Fruit fly (Drosophila melanogaster) whole organism: ENCODE data around the gene CG15923.

ENCODE experiments used
- CG8478 ChIP-seq: fragments of >200 bp; optimal IDR thresholded peaks from 2 replicates; lab custom pipeline; 2018; ENCODE audit warnings: inconsistent platforms
- Dll ChIP-seq: fragments of >200 bp; optimal IDR thresholded peaks from 2 replicates; lab custom pipeline; 2017
- EcR ChIP-seq, 2 experiments: fragments of >200 bp; optimal IDR thresholded peaks; 2 replicates each; lab custom pipeline; 2017; ENCODE audit warnings: missing biosample characterization in 2 of 2, missing genetic modification characterization in 2 of 2, missing genetic modification reagents in 2 of 2
- pan ChIP-seq: fragments of >200 bp; optimal IDR thresholded peaks from 2 replicates; lab custom pipeline; 2017
- psq ChIP-seq: fragments of >200 bp; optimal IDR thresholded peaks from 2 replicates; lab custom pipeline; 2017
- usp ChIP-seq: fragments of >200 bp; optimal IDR thresholded peaks from 2 replicates; lab custom pipeline; 2017; ENCODE audit warnings: missing biosample characterization, missing genetic modification characterization, mixed read lengths

Gene CG15923

dm6 chr3R:20616801-20617200 is at the start of gene CG15923:
TSS of gene CG15923 (minus strand) at chr3R:20616901.
- no peak for TF ChIP-seq usp (GFP tag; lab: Kevin White, UChicago)
- TF ChIP-seq EcR (GFP tag; optimal IDR thresholded peaks at IDR 0.05; lab: Kevin White, UChicago), result no peak
- TF ChIP-seq psq (lab: Kevin White, UChicago), result no peak
- no peak for TF ChIP-seq Dll (lab: Kevin White, UChicago)
- no peak for TF ChIP-seq pan (lab: Kevin White, UChicago)
- TF ChIP-seq CG8478, result no peak

- TF ChIP-seq Dll (lab: Kevin White, UChicago) (no peak), psq (lab: Kevin White, UChicago) (no peak), pan (lab: Kevin White, UChicago) (no peak), usp (GFP tag; lab: Kevin White, UChicago) (no peak), EcR (GFP tag; optimal IDR thresholded peaks at IDR 0.05; lab: Kevin White, UChicago) (no peak), CG8478 (no peak)
These were observed 43.1 kb upstream of the CG15923 start, which contains the start of gene Nep4 for dm6 chr3R:20659804-20660203. TSS of gene Nep4 (minus strand) at chr3R:20659904.

- TF ChIP-seq CG8478 (no peak), EcR (GFP tag; optimal IDR thresholded peaks at IDR 0.05; lab: Kevin White, UChicago) (no peak), psq (lab: Kevin White, UChicago) (no peak), pan (lab: Kevin White, UChicago) (no peak), Dll (lab: Kevin White, UChicago) (no peak), usp (GFP tag; lab: Kevin White, UChicago) (no peak)
These were observed 39.9 kb upstream of the CG15923 start for dm6 chr3R:20656649-20657048.

DNA sequence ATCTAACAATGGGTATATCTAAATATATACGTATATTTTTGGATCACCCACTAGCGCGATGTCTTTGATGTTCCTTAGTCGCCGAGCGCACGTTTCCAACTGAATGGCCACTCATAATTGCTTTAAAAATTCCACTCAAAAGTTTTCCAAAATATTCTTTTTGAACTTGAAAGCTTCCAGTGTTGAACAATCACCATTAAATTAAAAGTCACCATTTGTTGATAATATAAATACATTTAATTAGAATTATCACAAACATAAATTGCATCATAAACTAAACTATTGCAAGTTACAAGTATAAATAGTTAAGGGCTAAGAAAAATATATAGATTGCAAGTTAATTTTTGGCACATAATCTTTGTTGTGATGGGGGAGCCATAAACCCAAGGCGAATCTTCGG is 35.6 kb upstream of the CG15923 start, which contains the start of gene GluRIID:
GluRIID (minus strand) TSS at position 101 of the 400 bp plus-strand sequence.
- TF ChIP-seq psq (lab: Kevin White, UChicago) (no peak), usp (GFP tag; lab: Kevin White, UChicago) (no peak), CG8478 (no peak), pan (lab: Kevin White, UChicago) (no peak), EcR (GFP tag; optimal IDR thresholded peaks at IDR 0.05; lab: Kevin White, UChicago) (no peak), Dll (lab: Kevin White, UChicago) (no peak)

DNA sequence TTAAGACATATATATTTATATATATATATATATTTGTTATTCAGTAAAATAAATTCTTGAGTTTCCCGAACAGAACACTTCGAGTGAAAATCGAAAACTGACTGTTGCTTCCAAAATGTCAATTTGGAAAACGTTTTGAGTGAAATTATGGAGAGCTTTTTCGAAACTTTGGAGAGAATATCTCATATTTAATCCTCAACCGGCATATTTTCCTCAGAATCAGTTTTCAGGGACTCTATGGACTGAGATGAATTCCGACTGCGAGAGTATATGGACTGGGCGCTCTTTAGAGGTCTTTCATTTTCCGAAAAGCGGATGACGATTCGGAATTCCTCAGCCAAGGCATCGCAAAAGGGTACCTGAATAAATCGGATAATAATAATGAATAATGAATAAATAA is 31.9 kb upstream of the CG15923 start, which contains the start of gene GluRIIE:
GluRIIE (minus strand) TSS at position 101 of the 400 bp plus-strand sequence.
- TF ChIP-seq pan (lab: Kevin White, UChicago) (no peak), usp (GFP tag; lab: Kevin White, UChicago) (no peak), EcR (GFP tag; optimal IDR thresholded peaks at IDR 0.05; lab: Kevin White, UChicago) (no peak), Dll (lab: Kevin White, UChicago) (no peak), CG8478 (no peak), psq (lab: Kevin White, UChicago) (no peak)

DNA sequence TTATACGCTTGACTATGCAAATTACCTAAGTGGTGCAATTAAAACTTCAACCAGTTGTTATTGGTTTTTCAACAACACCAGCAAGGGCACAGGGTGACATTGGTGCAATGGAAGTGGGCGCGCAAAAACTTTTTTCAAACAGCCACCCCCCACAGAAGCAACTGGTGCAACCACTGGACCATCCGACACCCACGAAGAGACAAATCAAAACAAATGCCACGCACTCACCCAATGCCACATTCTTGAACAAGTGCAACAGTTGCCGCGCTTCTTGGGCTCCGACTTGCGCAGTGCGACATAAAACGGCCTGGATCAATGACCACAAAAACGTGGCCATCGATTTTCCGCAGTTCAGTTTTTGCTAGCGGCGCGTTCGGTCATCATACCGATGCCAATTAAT is 19.0 kb upstream of the CG15923 start:
- TF ChIP-seq psq (lab: Kevin White, UChicago), result no peak
- TF ChIP-seq usp (GFP tag; lab: Kevin White, UChicago), result no peak
- TF ChIP-seq pan (lab: Kevin White, UChicago), result no peak
- TF ChIP-seq Dll (lab: Kevin White, UChicago), result no peak
- TF ChIP-seq CG8478, result no peak
- no peak for TF ChIP-seq EcR (GFP tag; optimal IDR thresholded peaks at IDR 0.05; lab: Kevin White, UChicago)

DNA sequence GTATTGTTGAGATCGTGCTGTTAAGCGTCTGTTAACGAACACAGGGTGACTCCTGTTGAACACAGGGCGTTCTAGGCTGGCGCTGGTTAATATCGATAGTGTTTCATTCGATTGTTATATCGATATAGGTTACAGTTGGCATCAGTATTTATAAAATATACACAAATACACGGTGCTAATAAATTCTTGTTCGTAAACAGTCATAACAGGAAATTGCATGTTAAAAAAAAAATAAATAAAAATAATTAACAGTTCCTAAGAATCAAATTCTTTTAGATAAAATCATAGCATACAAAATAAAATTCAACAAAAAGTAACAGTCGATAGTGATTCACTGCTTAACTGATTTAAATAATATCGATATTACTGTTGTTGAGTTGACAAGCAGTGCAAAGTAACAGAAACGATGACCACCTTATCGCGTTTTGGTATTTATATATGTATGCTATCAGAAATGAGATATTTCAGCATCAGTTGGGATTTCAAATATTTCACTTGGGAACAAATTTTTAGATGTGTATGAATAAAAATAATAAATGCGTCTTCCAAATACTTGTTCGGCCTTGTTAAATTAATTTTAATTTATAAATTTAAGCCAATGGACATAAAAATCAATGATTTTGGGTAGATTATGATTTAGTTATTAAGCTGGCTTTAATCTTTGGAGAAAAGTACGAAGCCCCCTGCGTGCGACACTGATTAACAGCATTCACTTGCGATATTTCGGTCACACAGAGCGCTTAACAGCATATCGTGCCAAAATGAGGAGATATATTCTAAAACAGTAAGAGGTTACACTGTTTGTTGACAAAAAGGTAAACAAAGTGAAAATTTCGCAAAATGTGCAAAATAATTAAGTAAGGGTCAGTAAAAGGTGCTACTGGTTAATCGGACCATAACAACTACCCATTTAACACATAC is 18.2 kb upstream of the CG15923 start, which contains the start of the genes Pi3K92E and Lrrk:
Pi3K92E (minus strand) TSS at position 59 of the 921 bp plus-strand sequence.
Lrrk (plus strand) TSS at position 807 of the 921 bp plus-strand sequence.
- TF ChIP-seq usp (GFP tag; lab: Kevin White, UChicago), result no peak
- TF ChIP-seq EcR (GFP tag; optimal IDR thresholded peaks at IDR 0.05; lab: Kevin White, UChicago), result no peak
- no peak for TF ChIP-seq psq (lab: Kevin White, UChicago)
- TF ChIP-seq Dll (lab: Kevin White, UChicago), result no peak
- no peak for TF ChIP-seq CG8478
- no peak for TF ChIP-seq pan (lab: Kevin White, UChicago)

DNA sequence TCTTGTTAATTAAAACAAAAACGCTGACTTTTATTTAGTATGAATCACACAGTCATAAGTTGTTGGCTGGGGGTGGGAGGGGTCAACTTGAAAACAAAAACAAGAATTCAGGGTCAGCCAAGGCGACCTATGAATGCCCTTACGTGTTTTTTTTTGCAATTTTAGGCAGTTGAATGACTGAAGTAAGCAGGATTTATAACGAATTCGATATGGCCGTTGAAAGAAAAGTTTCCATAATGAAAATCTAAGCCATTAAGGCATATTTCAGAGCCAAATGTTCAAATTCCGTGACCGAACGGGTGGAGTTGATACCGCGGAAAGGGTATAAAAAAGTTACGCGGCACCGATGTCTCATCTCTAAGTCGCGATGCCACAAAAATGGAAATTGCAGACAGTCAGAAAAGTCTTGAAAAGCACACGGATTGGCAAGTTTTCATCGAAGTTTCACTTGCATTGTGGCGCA is 17.3 kb upstream of the CG15923 start:
- no peak for TF ChIP-seq pan (lab: Kevin White, UChicago)

- TF ChIP-seq usp (GFP tag; lab: Kevin White, UChicago) (no peak), pan (lab: Kevin White, UChicago) (no peak), CG8478 (no peak), psq (lab: Kevin White, UChicago) (no peak), Dll (lab: Kevin White, UChicago) (no peak), EcR (GFP tag; optimal IDR thresholded peaks at IDR 0.05; lab: Kevin White, UChicago) (no peak)
These were observed 9.4 kb upstream of the CG15923 start for dm6 chr3R:20626123-20626522.

DNA sequence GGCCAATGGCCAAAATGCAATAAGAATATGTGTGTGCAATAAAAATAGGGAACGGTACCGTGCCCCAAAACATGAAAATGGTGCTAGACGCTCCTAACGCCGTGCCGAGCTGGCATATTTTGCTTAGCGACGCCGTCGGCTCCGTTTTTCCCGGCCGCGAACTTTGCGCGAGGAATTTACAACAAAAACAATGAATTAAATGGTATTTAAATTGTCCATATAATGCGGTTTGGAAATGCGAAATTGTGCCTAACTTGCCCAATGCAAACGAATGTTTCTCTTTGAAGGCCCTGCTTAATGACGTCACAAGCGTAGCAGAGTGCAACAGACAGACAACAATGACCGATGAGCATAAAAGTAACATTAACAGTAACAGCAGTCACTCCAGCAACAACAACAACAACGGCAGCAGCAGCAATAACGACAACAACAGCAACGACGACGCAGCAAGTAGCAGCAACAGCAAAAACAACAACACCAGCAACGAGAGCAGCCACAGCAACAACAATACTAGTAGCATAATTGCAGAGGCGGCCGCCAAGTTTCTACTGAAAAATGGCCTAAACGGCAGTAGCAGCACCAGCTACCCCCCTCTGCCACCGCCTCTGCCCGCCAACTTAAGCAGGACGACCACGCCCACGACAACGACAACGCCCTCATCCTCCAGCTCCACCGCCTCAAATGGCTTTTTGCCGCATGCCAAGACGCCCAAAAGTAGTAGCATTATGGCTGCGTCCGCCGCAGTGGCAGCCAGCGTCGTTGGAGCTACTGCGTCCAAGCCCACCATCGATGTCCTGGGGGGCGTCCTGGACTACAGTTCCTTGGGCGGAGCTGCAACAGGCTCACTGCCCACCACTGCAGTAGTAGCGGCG is 5.8 kb upstream of the CG15923 start:
- TF ChIP-seq pan (lab: Kevin White, UChicago) (no peak), CG8478 (no peak), usp (GFP tag; lab: Kevin White, UChicago) (no peak), EcR (GFP tag; optimal IDR thresholded peaks at IDR 0.05; lab: Kevin White, UChicago) (no peak)

DNA sequence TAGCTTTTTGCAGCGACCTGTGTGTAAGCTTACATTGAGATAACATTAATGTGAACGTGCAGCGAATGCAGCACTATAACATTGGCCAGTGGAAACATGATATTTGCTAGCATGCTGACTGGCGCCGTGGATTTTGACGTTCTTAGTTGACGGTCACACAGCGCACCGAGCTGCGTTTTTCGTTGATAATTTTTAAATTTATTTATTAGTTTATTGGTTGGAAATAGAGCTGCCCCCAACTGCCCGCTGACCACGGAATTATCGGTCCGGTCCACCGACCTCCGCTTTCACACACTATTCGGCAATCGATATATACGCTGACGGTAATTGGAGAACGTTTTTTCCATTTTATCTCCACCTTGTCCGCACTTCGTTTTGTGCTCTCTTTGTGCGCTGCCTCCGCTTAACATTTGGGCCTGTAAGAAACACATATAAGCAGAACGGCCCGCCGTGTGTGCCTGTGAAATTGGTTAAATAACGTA is 5.1 kb upstream of the CG15923 start, which contains the start of gene H:
H (plus strand) TSS at position 134 of the 482 bp plus-strand sequence.
- TF ChIP-seq EcR (GFP tag; optimal IDR thresholded peaks at IDR 0.05; lab: Kevin White, UChicago) (no peak), psq (lab: Kevin White, UChicago) (no peak), usp (GFP tag; lab: Kevin White, UChicago) (no peak), CG8478 (no peak), Dll (lab: Kevin White, UChicago) (no peak)
